Worm (Caenorhabditis elegans): ENCODE measurements around the gene ZK353.9.

Gene ZK353.9

DNA sequence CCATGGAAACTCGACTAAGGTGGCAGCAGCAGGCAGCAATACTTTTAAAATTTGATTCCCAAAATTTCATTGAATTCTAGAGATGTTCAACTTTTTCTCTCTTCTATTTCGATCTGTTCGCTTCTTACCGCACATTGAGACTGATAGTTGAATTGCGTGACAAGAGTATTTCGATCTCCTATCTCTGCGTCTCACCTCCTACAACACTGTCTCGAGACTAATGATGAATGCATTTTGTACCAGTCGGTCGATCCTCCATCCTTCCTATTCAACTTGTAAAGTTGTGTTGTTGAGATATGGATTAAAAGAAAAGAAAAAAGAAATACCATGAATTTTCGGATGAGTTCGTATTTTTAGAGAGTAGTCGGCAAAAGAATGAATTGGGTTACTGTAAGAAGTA is 41.9 kb downstream of the ZK353.9 start:
- TF ChIP-seq pha-2 (tag; optimal IDR thresholded peaks at IDR 0.05) (no peak), elt-4 (tag; optimal IDR thresholded peaks at IDR 0.05) (no peak), sox-2 (GFP tag; IDR thresholded peaks at IDR 0.05) (no peak), fkh-10 (GFP tag; optimal IDR thresholded peaks at IDR 0.05) (no peak), ceh-9 (tag; optimal IDR thresholded peaks at IDR 0.05) (no peak), pag-3 (tag; optimal IDR thresholded peaks at IDR 0.05; ENCODE audit: borderline replicate concordance) (no peak), ceh-30 (tag; optimal IDR thresholded peaks at IDR 0.05) (no peak), zip-5 (tag; optimal IDR thresholded peaks at IDR 0.05) (no peak), K09A11.1 (tag; optimal IDR thresholded peaks at IDR 0.05; ENCODE audit: insufficient read depth) (no peak), T23F11.4 (GFP tag; optimal IDR thresholded peaks at IDR 0.05) (no peak), lin-11 (tag; optimal IDR thresholded peaks at IDR 0.05) (no peak), sdc-2 (tag; optimal IDR thresholded peaks at IDR 0.05) (no peak), pqm-1 (tag; optimal IDR thresholded peaks at IDR 0.05) (no peak), madf-2 (tag; optimal IDR thresholded peaks at IDR 0.05) (no peak), lim-6 (tag; optimal IDR thresholded peaks at IDR 0.05) (no peak), nfya-1 (tag; optimal IDR thresholded peaks at IDR 0.05) (no peak), unc-42 (tag; optimal IDR thresholded peaks at IDR 0.05) (no peak)

DNA sequence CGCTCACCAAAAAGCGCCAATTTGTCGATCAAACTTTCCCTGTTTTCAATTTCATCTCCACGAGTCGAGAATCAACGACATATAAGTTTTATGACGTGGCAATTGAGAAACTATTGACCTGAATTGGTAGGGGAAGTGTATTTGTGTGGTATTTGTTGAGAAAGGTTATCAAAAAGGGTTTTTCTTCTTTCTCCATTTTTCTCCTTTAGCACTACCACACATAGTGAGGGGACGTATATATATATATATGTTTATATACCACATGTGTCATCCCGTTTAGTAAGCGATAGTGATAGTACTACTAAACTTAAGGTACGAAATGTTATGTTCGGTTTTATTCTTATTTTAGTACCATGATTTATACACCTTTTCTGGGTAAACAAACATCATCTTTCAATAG is 48.3 kb downstream of the ZK353.9 start:
- TF ChIP-seq syd-9 (tag; optimal IDR thresholded peaks at IDR 0.05) (no peak), hlh-8 (tag; optimal IDR thresholded peaks at IDR 0.05) (no peak), ztf-16 (tag; optimal IDR thresholded peaks at IDR 0.05) (no peak), hlh-30 (tag; optimal IDR thresholded peaks at IDR 0.05; ENCODE audit: insufficient read depth) (no peak), odd-2 (tag; optimal IDR thresholded peaks at IDR 0.05) (no peak), unc-3 (GFP tag; conservative IDR thresholded peaks at IDR 0.05) (no peak), unc-3 (tag; optimal IDR thresholded peaks at IDR 0.05) (no peak), K09A11.1 (tag; optimal IDR thresholded peaks at IDR 0.05; ENCODE audit: insufficient read depth) (no peak), hlh-15 (tag; optimal IDR thresholded peaks at IDR 0.05) (no peak), ceh-14 (tag; optimal IDR thresholded peaks at IDR 0.05) (no peak), nfya-1 (tag; optimal IDR thresholded peaks at IDR 0.05) (no peak), unc-55 (GFP tag; optimal IDR thresholded peaks at IDR 0.05) (no peak), fkh-10 (GFP tag; optimal IDR thresholded peaks at IDR 0.05) (no peak)

DNA sequence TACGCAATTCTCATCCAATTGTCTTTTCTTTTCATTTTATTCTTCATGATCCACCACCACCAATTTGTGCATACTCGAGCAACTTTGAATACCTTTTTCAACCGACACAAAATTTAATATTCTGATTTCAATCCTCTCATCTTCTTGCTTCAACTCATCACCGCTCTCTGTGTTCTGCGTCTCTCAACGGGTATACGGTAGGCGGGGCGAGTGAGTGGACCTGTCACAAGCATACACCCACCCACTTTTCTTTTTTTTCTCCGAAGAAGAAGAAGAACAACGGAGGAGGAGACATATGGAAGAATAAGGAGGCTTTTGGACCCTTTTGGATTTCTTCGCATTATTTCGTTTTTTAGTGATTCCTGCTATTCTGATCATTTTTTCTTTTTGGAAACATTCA is 52.1 kb downstream of the ZK353.9 start:
- TF ChIP-seq nfya-1 (tag; optimal IDR thresholded peaks at IDR 0.05) (peak; percentile 95), unc-55 (GFP tag; optimal IDR thresholded peaks at IDR 0.05) (peak; percentile 8), fkh-10 (GFP tag; optimal IDR thresholded peaks at IDR 0.05) (no peak), ceh-31 (tag; optimal IDR thresholded peaks at IDR 0.05) (peak; percentile 40)
